Worm (Caenorhabditis elegans) whole organism, L1 larva: Measurements from ENCODE around the gene ZK783.7.

Source experiments
- aly-2 ChIP-seq: fragments of 150-350 bp; optimal IDR thresholded peaks from 2 replicates; lab custom pipeline; 2014; ENCODE audit warnings: missing biosample characterization, missing genetic modification characterization
- efl-1 ChIP-seq, 4 experiments: fragments of 150-350 bp; optimal IDR thresholded peaks in 3 of 4; peaks in 1 of 4; 1 replicate in 1 of 4; 2 replicates in 3 of 4; lab custom pipeline; 2014; ENCODE audit warnings: missing biosample characterization in 2 of 4, missing genetic modification characterization in 2 of 4, missing genetic modification reagents in 2 of 4
- fos-1 ChIP-seq: fragments of 150-350 bp; optimal IDR thresholded peaks from 2 replicates; lab custom pipeline; 2014; ENCODE audit warnings: missing biosample characterization, missing genetic modification characterization
- lin-39 ChIP-seq: fragments of 150-350 bp; optimal IDR thresholded peaks from 2 replicates; lab custom pipeline; 2014; ENCODE audit warnings: missing biosample characterization, missing genetic modification reagents, missing genetic modification characterization
- nhr-11 ChIP-seq: fragments of 150-350 bp; optimal IDR thresholded peaks from 2 replicates; lab custom pipeline; 2014; ENCODE audit warnings: missing biosample characterization, missing genetic modification characterization
- nhr-47 ChIP-seq: sonication (generic microtip); optimal IDR thresholded peaks from 2 replicates; lab custom pipeline; 2016; ENCODE audit warnings: mild to moderate bottlenecking, missing genetic modification characterization, moderate library complexity, missing compliant biosample characterization
- nhr-90 ChIP-seq: sonication (generic microtip); optimal IDR thresholded peaks from 2 replicates; lab custom pipeline; 2016; ENCODE audit warnings: mild to moderate bottlenecking, missing genetic modification characterization, missing compliant biosample characterization; ENCODE audit not compliant: poor library complexity
- pag-3 ChIP-seq: sonication (generic microtip); optimal IDR thresholded peaks from 2 replicates; lab custom pipeline; 2017; ENCODE audit warnings: missing genetic modification characterization, mild to moderate bottlenecking, missing compliant biosample characterization, antibody characterized with exemption, borderline replicate concordance; ENCODE audit not compliant: insufficient read depth
- skn-1 ChIP-seq: fragments of 150-350 bp; optimal IDR thresholded peaks from 2 replicates; lab custom pipeline; 2014; ENCODE audit warnings: missing biosample characterization, missing genetic modification characterization
- snu-23 ChIP-seq: sonication (generic microtip); optimal IDR thresholded peaks from 2 replicates; lab custom pipeline; 2016; ENCODE audit warnings: missing genetic modification characterization, missing compliant biosample characterization
- unc-62 ChIP-seq: fragments of 150-350 bp; optimal IDR thresholded peaks from 2 replicates; lab custom pipeline; 2014; ENCODE audit warnings: missing biosample characterization, missing genetic modification reagents, missing genetic modification characterization
- unc-86 ChIP-seq: sonication (generic microtip); optimal IDR thresholded peaks from 2 replicates; lab custom pipeline; 2016; ENCODE audit warnings: missing genetic modification characterization, missing compliant biosample characterization

- no peak for TF ChIP-seq unc-62
- TF ChIP-seq snu-23 = no peak
- TF ChIP-seq fos-1 (tag; lab: Kevin White, UChicago) = no peak
- TF ChIP-seq lin-39 = no peak
- TF ChIP-seq nhr-90 (tag; lab: Kevin White, UChicago) = no peak
- TF ChIP-seq skn-1 = no peak
- no peak for TF ChIP-seq nhr-11 (tag; lab: Kevin White, UChicago)
- TF ChIP-seq aly-2 = no peak
- no peak for TF ChIP-seq pag-3
- no peak for TF ChIP-seq unc-86 (tag; lab: Kevin White, UChicago)
- no peak for TF ChIP-seq efl-1 (optimal IDR thresholded peaks at IDR 0.05; lab: Kevin White, UChicago)
- no peak for TF ChIP-seq efl-1 (GFP tag; optimal IDR thresholded peaks at IDR 0.05 in 1 of 2; lab: Kevin White, UChicago)
- no peak for TF ChIP-seq nhr-47 (tag; lab: Kevin White, UChicago)
Observed at ce11 chrIII:7616228-7616627, 40.3 kb upstream of the ZK783.7 start, which contains the start of gene T04A6.1.
